Worm (Caenorhabditis elegans) whole organism, L4 larva: ENCODE measurements around the gene K03H1.11.

Source experiments
- D1046.2 ChIP-seq: fragments of 200-800 bp; sonication (Bioruptor generic); IDR thresholded peaks from 2 replicates; pipeline ENCODE4 v1.3.6; 2022; ENCODE audit warnings: missing genetic modification characterization, missing compliant biosample characterization
- ces-1 ChIP-seq: fragments of 150-350 bp; sonication (generic microtip); optimal IDR thresholded peaks from 4 replicates; lab custom pipeline; 2014; ENCODE audit warnings: missing biosample characterization, missing genetic modification reagents, missing genetic modification characterization
- egl-43 ChIP-seq: fragments of 200-800 bp; sonication (Bioruptor generic); IDR thresholded peaks from 2 replicates; pipeline ENCODE4 v1.3.6; 2022; ENCODE audit warnings: missing genetic modification reagents, missing genetic modification characterization, missing compliant biosample characterization
- lin-39 ChIP-seq: fragments of 150-350 bp; optimal IDR thresholded peaks from 2 replicates; lab custom pipeline; 2014; ENCODE audit warnings: missing biosample characterization, missing genetic modification reagents, missing genetic modification characterization
- mdl-1 ChIP-seq, 2 experiments: fragments of 150-350 bp in 1 of 2; sonication (generic microtip) in 1 of 2; optimal IDR thresholded peaks; 2 replicates each; lab custom pipeline; 2014 to 2017; ENCODE audit warnings: missing biosample characterization in 2 of 2, missing genetic modification characterization in 2 of 2
- mes-2 ChIP-seq: sonication (generic microtip); optimal IDR thresholded peaks from 2 replicates; lab custom pipeline; 2016; ENCODE audit warnings: missing genotype, mild to moderate bottlenecking, missing genetic modification characterization, missing compliant biosample characterization; ENCODE audit not compliant: poor library complexity, severe bottlenecking
- pha-4 ChIP-seq, 2 experiments: fragments of 150-350 bp in 1 of 2; fragments of 200-800 bp in 1 of 2; sonication (Bioruptor generic) in 1 of 2; IDR thresholded peaks in 1 of 2; optimal IDR thresholded peaks in 1 of 2; 2 replicates each; pipeline versions ENCODE4 v1.3.6 to Lab custom; 2014 to 2022; ENCODE audit warnings: missing genetic modification characterization in 2 of 2, missing genetic modification reagents in 2 of 2, missing biosample characterization in 1 of 2, missing compliant biosample characterization in 1 of 2

DNA sequence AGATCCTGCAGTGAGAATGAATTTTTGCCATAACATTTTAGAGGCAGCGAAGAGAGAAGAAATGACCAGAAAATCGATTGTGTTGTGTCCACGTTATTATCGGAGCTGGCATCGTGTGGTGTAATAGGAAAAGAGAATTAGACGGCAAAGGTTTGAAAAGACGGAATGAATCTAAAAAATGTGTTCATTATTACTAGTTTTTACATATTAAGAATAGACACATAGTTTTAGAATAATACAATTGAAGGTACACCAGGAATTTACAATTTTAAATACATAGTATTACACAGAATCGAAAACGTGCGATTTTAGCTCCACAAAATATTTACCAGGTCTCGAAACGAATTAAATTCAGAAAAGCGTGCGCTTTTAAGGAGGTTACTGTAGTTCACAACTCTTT, 1.5 kb downstream of the K03H1.11 start, which contains the start of gene K03H1.13:
- TF ChIP-seq pha-4 (GFP tag; IDR thresholded peaks at IDR 0.05; lab: Robert Waterston, UW) (no peak), pha-4 (tag; optimal IDR thresholded peaks at IDR 0.05; lab: Kevin White, UChicago) (no peak), ces-1 (GFP tag; lab: Kevin White, UChicago) (no peak), D1046.2 (no peak), mes-2 (tag; lab: Kevin White, UChicago) (no peak), lin-39 (no peak), egl-43 (GFP tag; lab: Robert Waterston, UW) (no peak), mdl-1 (tag; optimal IDR thresholded peaks at IDR 0.05; lab: Kevin White, UChicago) (no peak)
